Worm (Caenorhabditis elegans) whole organism, early embryonic: ENCODE data around the gene ttr-10.
"Not testable (repeated sequence)": the region's sequence is repeated elsewhere in the genome, so short reads cannot be mapped to it uniquely, and the experiment has no call there.

Source experiments
- B0310.2 ChIP-seq: sonication (generic microtip); optimal IDR thresholded peaks from 2 replicates; lab custom pipeline; 2016; ENCODE audit warnings: mild to moderate bottlenecking, missing genetic modification characterization, missing compliant biosample characterization
- F13C5.2 ChIP-seq: sonication (generic microtip); optimal IDR thresholded peaks from 2 replicates; lab custom pipeline; 2017; ENCODE audit warnings: mild to moderate bottlenecking, missing genetic modification characterization, inconsistent platforms, missing compliant biosample characterization
- aly-1 ChIP-seq: sonication (generic microtip); optimal IDR thresholded peaks from 2 replicates; lab custom pipeline; 2016; ENCODE audit warnings: missing genetic modification characterization, missing compliant biosample characterization
- ama-1 ChIP-seq: fragments of 150-350 bp; optimal IDR thresholded peaks from 2 replicates; lab custom pipeline; 2014
- ceh-13 ChIP-seq: fragments of 200-800 bp; sonication (Bioruptor generic); optimal IDR thresholded peaks from 2 replicates; lab custom pipeline; 2018; ENCODE audit warnings: mild to moderate bottlenecking, missing genetic modification characterization, missing compliant biosample characterization
- ceh-36 ChIP-seq: sonication (generic microtip); optimal IDR thresholded peaks from 2 replicates; lab custom pipeline; 2016; ENCODE audit warnings: missing genetic modification characterization, inconsistent platforms, missing compliant biosample characterization
- ets-7 ChIP-seq: sonication (generic microtip); optimal IDR thresholded peaks from 2 replicates; lab custom pipeline; 2016; ENCODE audit warnings: missing genotype, missing genetic modification characterization, missing compliant biosample characterization
- flt-1 ChIP-seq: fragments of 200-800 bp; sonication (Bioruptor generic); IDR thresholded peaks from 2 replicates; pipeline ENCODE4 v1.3.6; 2022; ENCODE audit warnings: missing genetic modification characterization, missing compliant biosample characterization
- hmbx-1 ChIP-seq: sonication (generic microtip); optimal IDR thresholded peaks from 2 replicates; lab custom pipeline; 2016; ENCODE audit warnings: mild to moderate bottlenecking, missing genetic modification characterization, missing compliant biosample characterization
- hmg-4 ChIP-seq: fragments of 200-800 bp; sonication (Bioruptor generic); optimal IDR thresholded peaks from 2 replicates; lab custom pipeline; 2018; ENCODE audit warnings: mild to moderate bottlenecking, missing genetic modification characterization, missing compliant biosample characterization
- hnd-1 ChIP-seq: sonication (generic microtip); optimal IDR thresholded peaks from 2 replicates; lab custom pipeline; 2016; ENCODE audit warnings: missing genetic modification characterization, missing compliant biosample characterization
- pes-1 ChIP-seq: fragments of 200-800 bp; sonication (Bioruptor generic); IDR thresholded peaks from 2 replicates; pipeline ENCODE4 v1.3.6; 2022; ENCODE audit warnings: missing genetic modification reagents, missing genetic modification characterization, missing compliant biosample characterization
- scrt-1 ChIP-seq: fragments of 200-800 bp; sonication (Bioruptor generic); IDR thresholded peaks from 2 replicates; pipeline ENCODE4 v1.3.6; 2022; ENCODE audit warnings: missing genetic modification characterization, missing compliant biosample characterization
- sea-1 ChIP-seq: fragments of 200-800 bp; sonication (Bioruptor generic); conservative IDR thresholded peaks from 2 replicates; pipeline ENCODE4 v1.3.6; 2022; ENCODE audit warnings: missing genetic modification characterization, missing compliant biosample characterization
- tbx-11 ChIP-seq: fragments of 200-800 bp; sonication (Bioruptor generic); IDR thresholded peaks from 2 replicates; pipeline ENCODE4 v1.3.6; 2022; ENCODE audit warnings: missing genetic modification characterization, missing compliant biosample characterization
- tbx-37 ChIP-seq: fragments of 200-800 bp; sonication (Bioruptor generic); conservative IDR thresholded peaks from 2 replicates; pipeline ENCODE4 v1.3.6; 2022; ENCODE audit warnings: missing genetic modification reagents, missing genetic modification characterization, missing compliant biosample characterization
- tra-4 ChIP-seq: sonication (generic microtip); optimal IDR thresholded peaks from 2 replicates; lab custom pipeline; 2017; ENCODE audit warnings: missing genetic modification characterization, missing compliant biosample characterization

Gene ttr-10

DNA sequence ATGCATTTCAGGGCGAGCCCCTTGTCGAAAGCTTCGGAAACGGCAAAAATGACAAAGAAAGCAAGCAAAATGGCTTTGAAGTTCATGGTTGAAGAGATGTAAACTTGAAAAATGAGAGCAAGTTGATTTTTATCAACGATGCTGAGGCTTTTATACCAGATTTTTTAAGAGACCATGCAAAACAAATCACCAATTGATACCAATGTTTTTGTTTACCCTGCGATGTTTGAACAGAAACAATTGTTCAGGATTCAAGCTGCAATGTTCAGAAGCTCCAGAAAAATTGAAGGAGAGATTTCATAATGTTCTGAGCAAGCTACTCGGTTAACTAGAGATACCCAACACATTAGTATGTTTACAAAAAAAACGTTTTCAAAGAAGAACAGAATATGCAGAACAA, 31.4 kb downstream of the ttr-10 start, which contains the start of gene C54F6.15:
Gene C54F6.15, minus strand, starts transcription at position 101 of the 400 bp plus-strand sequence.
- TF ChIP-seq B0310.2 (tag; lab: Kevin White, UChicago) (no peak), ceh-13 (no peak), sea-1 (GFP tag; lab: Robert Waterston, UW) (no peak), aly-1 (tag; lab: Kevin White, UChicago) (no peak), ets-7 (tag; lab: Kevin White, UChicago) (no peak)

ce11 chrV:7521304-7521703, 32.4 kb downstream of the ttr-10 start:
- no peak for TF ChIP-seq hmbx-1 (tag; lab: Kevin White, UChicago)
- no peak for TF ChIP-seq B0310.2 (tag; lab: Kevin White, UChicago)
- no peak for TF ChIP-seq F13C5.2 (tag; lab: Kevin White, UChicago)
- TF ChIP-seq hnd-1 (tag; lab: Kevin White, UChicago), result no peak
- TF ChIP-seq scrt-1 (GFP tag; lab: Robert Waterston, UW), result no peak
- TF ChIP-seq flt-1 (GFP tag; lab: Robert Waterston, UW), result no peak
- TF ChIP-seq sea-1 (GFP tag; lab: Robert Waterston, UW), result no peak
- no peak for TF ChIP-seq ets-7 (tag; lab: Kevin White, UChicago)
- no peak for TF ChIP-seq tbx-37 (GFP tag; lab: Robert Waterston, UW)
- no peak for TF ChIP-seq ceh-13
- TF ChIP-seq aly-1 (tag; lab: Kevin White, UChicago), result no peak
- TF ChIP-seq ceh-36 (tag; lab: Kevin White, UChicago), result no peak
- TF ChIP-seq ama-1 (lab: Kevin White, UChicago), result no peak
- no peak for TF ChIP-seq tra-4 (tag; lab: Kevin White, UChicago)
- no peak for TF ChIP-seq tbx-11 (GFP tag; lab: Robert Waterston, UW)

- no peak for TF ChIP-seq tbx-37 (GFP tag; lab: Robert Waterston, UW)
- no peak for TF ChIP-seq F13C5.2 (tag; lab: Kevin White, UChicago)
- no peak for TF ChIP-seq pes-1 (GFP tag; lab: Robert Waterston, UW)
Measured at ce11 chrV:7520077-7520476, 33.6 kb downstream of the ttr-10 start, which contains the start of gene srb-19. TSS of gene srb-19 (minus strand) at chrV:7520177.

ce11 chrV:7514939-7515338, 38.8 kb downstream of the ttr-10 start, which contains the start of gene srb-18:
TSS of gene srb-18 (plus strand) at chrV:7515239.
- TF ChIP-seq sea-1 (GFP tag; lab: Robert Waterston, UW) (no peak), ceh-13 (no peak), tra-4 (tag; lab: Kevin White, UChicago) (no peak)

DNA sequence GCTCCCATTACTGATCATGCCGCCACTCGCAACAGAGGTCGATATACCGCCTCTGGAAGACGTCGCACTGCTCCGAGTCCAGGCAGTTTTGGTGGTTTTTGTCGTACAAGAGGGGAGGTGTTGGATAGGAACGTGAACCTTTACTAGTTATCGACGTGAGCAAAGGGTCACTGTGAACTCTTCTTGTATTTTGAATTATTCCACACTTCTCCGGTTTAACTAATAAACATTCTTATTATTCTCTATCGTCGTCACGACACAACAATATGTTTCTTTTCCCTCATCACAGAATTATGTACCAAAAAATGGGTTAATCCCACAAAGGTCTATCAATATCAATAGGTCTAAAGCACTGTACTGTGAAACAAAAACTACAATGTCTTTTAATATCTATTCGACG, 42.3 kb downstream of the ttr-10 start, which contains the start of gene nhr-171:
Gene nhr-171, plus strand, starts transcription at position 301 of the 400 bp plus-strand sequence.
- not testable (repeated sequence) for TF ChIP-seq ets-7 (tag; lab: Kevin White, UChicago); F13C5.2 (tag; lab: Kevin White, UChicago); flt-1 (GFP tag; lab: Robert Waterston, UW)

DNA sequence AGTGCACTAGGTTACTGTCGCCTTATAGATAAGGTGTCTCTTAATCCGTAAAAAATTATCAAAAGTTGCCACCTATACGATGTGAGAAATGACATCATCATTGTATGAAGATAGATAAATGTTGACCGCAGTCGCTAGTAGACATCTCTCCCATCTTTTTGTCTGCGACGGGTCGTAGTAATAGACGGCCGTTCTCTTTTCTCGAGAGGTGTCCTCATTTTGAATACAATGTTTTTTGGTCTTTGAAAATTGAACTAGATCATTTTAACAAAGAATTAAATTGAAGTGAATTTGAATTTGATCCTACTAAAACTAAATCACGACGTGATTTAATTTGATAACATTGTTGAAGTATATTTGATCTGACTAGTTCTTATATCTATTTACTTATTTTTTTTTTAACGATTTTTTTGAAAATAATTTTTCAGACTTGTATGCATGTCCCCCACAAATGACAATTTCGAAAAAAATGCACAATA, 45.1 kb downstream of the ttr-10 start, which contains the start of the genes str-31 and nhr-172:
Gene str-31, minus strand, starts transcription at position 101 of the 479 bp plus-strand sequence.
Gene nhr-172, plus strand, starts transcription at position 429 of the 479 bp plus-strand sequence.
- TF ChIP-seq tra-4 (tag; lab: Kevin White, UChicago) (no peak), ceh-13 (no peak), ceh-36 (tag; lab: Kevin White, UChicago) (no peak), F13C5.2 (tag; lab: Kevin White, UChicago) (no peak), hnd-1 (tag; lab: Kevin White, UChicago) (no peak), tbx-11 (GFP tag; lab: Robert Waterston, UW) (no peak), hmg-4 (no peak), flt-1 (GFP tag; lab: Robert Waterston, UW) (no peak), aly-1 (tag; lab: Kevin White, UChicago) (no peak), sea-1 (GFP tag; lab: Robert Waterston, UW) (no peak), B0310.2 (tag; lab: Kevin White, UChicago) (no peak), hmbx-1 (tag; lab: Kevin White, UChicago) (no peak), scrt-1 (GFP tag; lab: Robert Waterston, UW) (no peak), tbx-37 (GFP tag; lab: Robert Waterston, UW) (no peak), ets-7 (tag; lab: Kevin White, UChicago) (no peak), ama-1 (lab: Kevin White, UChicago) (no peak), pes-1 (GFP tag; lab: Robert Waterston, UW) (no peak)

DNA sequence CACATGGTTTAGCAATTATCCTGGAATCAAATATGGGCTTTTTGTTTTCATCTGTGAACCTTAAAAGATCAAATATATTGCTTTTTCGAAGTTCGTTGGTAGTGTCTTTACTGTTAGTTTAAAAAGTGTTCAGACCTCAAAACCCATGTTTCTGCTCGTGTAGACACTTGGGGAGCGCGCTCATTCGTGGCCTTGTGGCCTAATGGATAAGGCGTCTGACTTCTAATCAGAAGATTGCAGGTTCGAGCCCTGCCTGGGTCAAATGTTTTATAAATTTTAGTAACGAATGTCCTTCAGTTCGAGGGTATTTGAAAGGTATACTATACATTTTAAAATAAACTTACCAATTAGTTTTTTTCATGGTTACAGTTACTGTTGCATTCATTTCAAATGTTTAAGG, 47.5 kb downstream of the ttr-10 start:
- TF ChIP-seq ets-7 (tag; lab: Kevin White, UChicago) (no peak), F13C5.2 (tag; lab: Kevin White, UChicago) (no peak), ama-1 (lab: Kevin White, UChicago) (no peak), tbx-11 (GFP tag; lab: Robert Waterston, UW) (no peak), pes-1 (GFP tag; lab: Robert Waterston, UW) (no peak), ceh-13 (no peak), sea-1 (GFP tag; lab: Robert Waterston, UW) (no peak), flt-1 (GFP tag; lab: Robert Waterston, UW) (no peak), hnd-1 (tag; lab: Kevin White, UChicago) (no peak)

ce11 chrV:7504271-7504670, 49.5 kb downstream of the ttr-10 start, which contains the start of gene srh-229:
TSS of gene srh-229 (minus strand) at chrV:7504371.
- no peak for TF ChIP-seq ets-7 (tag; lab: Kevin White, UChicago)
